Worm (Caenorhabditis elegans) whole organism, L3 larva: ENCODE measurements around the gene set-19.

Source experiments
- ZK546.5 ChIP-seq: sonication (generic microtip); optimal IDR thresholded peaks from 2 replicates; lab custom pipeline; 2017; ENCODE audit warnings: missing biosample characterization, missing genetic modification characterization
- aly-2 ChIP-seq: fragments of 150-350 bp; optimal IDR thresholded peaks from 2 replicates; lab custom pipeline; 2014; ENCODE audit warnings: missing biosample characterization, missing genetic modification characterization
- ama-1 ChIP-seq: fragments of 150-350 bp; optimal IDR thresholded peaks from 2 replicates; lab custom pipeline; 2018
- ceh-28 ChIP-seq: fragments of 150-350 bp; optimal IDR thresholded peaks from 2 replicates; lab custom pipeline; 2014; ENCODE audit warnings: missing biosample characterization, missing genetic modification reagents, missing genetic modification characterization
- ceh-82 ChIP-seq: fragments of 150-350 bp; optimal IDR thresholded peaks from 2 replicates; lab custom pipeline; 2014; ENCODE audit warnings: missing biosample characterization, missing genetic modification characterization
- ceh-9 ChIP-seq: sonication (generic microtip); optimal IDR thresholded peaks from 2 replicates; lab custom pipeline; 2018; ENCODE audit warnings: missing biosample characterization, missing genetic modification characterization
- daf-12 ChIP-seq: fragments of 150-350 bp; optimal IDR thresholded peaks from 2 replicates; lab custom pipeline; 2014; ENCODE audit warnings: missing biosample characterization, missing genetic modification reagents, missing genetic modification characterization
- egl-27 ChIP-seq: sonication (generic microtip); optimal IDR thresholded peaks from 4 replicates; lab custom pipeline; 2017; ENCODE audit warnings: missing biosample characterization, missing genetic modification reagents, missing genetic modification characterization
- egl-5 ChIP-seq: fragments of 150-350 bp; optimal IDR thresholded peaks from 2 replicates; lab custom pipeline; 2017; ENCODE audit warnings: missing biosample characterization, missing genetic modification reagents, missing genetic modification characterization, inconsistent platforms
- elt-1 ChIP-seq: fragments of 150-350 bp; optimal IDR thresholded peaks from 2 replicates; lab custom pipeline; 2014; ENCODE audit warnings: missing biosample characterization, missing genetic modification characterization
- elt-2 ChIP-seq: sonication (generic microtip); optimal IDR thresholded peaks from 2 replicates; lab custom pipeline; 2016; ENCODE audit warnings: missing genetic modification reagents, mild to moderate bottlenecking, missing genetic modification characterization, missing compliant biosample characterization
- eor-1 ChIP-seq, 2 experiments: fragments of 150-350 bp; optimal IDR thresholded peaks; 2 replicates each; lab custom pipeline; 2014 to 2018; ENCODE audit warnings: missing biosample characterization in 2 of 2, missing genetic modification characterization in 2 of 2
- fkh-2 ChIP-seq: fragments of 150-350 bp; optimal IDR thresholded peaks from 2 replicates; lab custom pipeline; 2014; ENCODE audit warnings: missing biosample characterization, missing genetic modification reagents, missing genetic modification characterization
- hmg-11 ChIP-seq: sonication (generic microtip); optimal IDR thresholded peaks from 2 replicates; lab custom pipeline; 2016; ENCODE audit warnings: missing genetic modification characterization, missing compliant biosample characterization
- jun-1 ChIP-seq: fragments of 150-350 bp; optimal IDR thresholded peaks from 2 replicates; lab custom pipeline; 2014; ENCODE audit warnings: missing biosample characterization, missing genetic modification reagents, missing genetic modification characterization
- lsy-12 ChIP-seq: sonication (generic microtip); optimal IDR thresholded peaks from 2 replicates; lab custom pipeline; 2016; ENCODE audit warnings: mild to moderate bottlenecking, missing genetic modification characterization, missing compliant biosample characterization
- mdl-1 ChIP-seq: fragments of 150-350 bp; optimal IDR thresholded peaks from 2 replicates; lab custom pipeline; 2014; ENCODE audit warnings: missing biosample characterization, missing genetic modification characterization
- mml-1 ChIP-seq: fragments of 150-350 bp; sonication (generic microtip); optimal IDR thresholded peaks from 3 replicates; lab custom pipeline; 2014; ENCODE audit warnings: missing biosample characterization, missing genetic modification characterization
- nfya-1 ChIP-seq: sonication (generic microtip); optimal IDR thresholded peaks from 2 replicates; lab custom pipeline; 2017; ENCODE audit warnings: missing genetic modification characterization, mild to moderate bottlenecking, missing compliant biosample characterization, antibody characterized with exemption, moderate library complexity; ENCODE audit not compliant: insufficient read depth
- nhr-11 ChIP-seq: fragments of 150-350 bp; optimal IDR thresholded peaks from 2 replicates; lab custom pipeline; 2014; ENCODE audit warnings: missing biosample characterization, missing genetic modification characterization
- nhr-12 ChIP-seq: fragments of 150-350 bp; optimal IDR thresholded peaks from 2 replicates; lab custom pipeline; 2014; ENCODE audit warnings: missing biosample characterization, missing genetic modification characterization
- nhr-237 ChIP-seq: fragments of 150-350 bp; optimal IDR thresholded peaks from 2 replicates; lab custom pipeline; 2014; ENCODE audit warnings: missing biosample characterization, missing genetic modification characterization
- nhr-25 ChIP-seq: sonication (generic microtip); optimal IDR thresholded peaks from 2 replicates; lab custom pipeline; 2017; ENCODE audit warnings: missing biosample characterization, missing genetic modification characterization
- nhr-28 ChIP-seq: fragments of 150-350 bp; optimal IDR thresholded peaks from 2 replicates; lab custom pipeline; 2014; ENCODE audit warnings: missing biosample characterization, missing genetic modification characterization
- nhr-43 ChIP-seq: sonication (generic microtip); optimal IDR thresholded peaks from 2 replicates; lab custom pipeline; 2016; ENCODE audit warnings: mild to moderate bottlenecking, missing genetic modification characterization, missing compliant biosample characterization; ENCODE audit not compliant: poor library complexity, severe bottlenecking
- nhr-67 ChIP-seq: fragments of 150-350 bp; optimal IDR thresholded peaks from 2 replicates; lab custom pipeline; 2014; ENCODE audit warnings: missing biosample characterization, missing genetic modification characterization
- nhr-77 ChIP-seq: fragments of 150-350 bp; optimal IDR thresholded peaks from 2 replicates; lab custom pipeline; 2014; ENCODE audit warnings: missing biosample characterization, missing genetic modification characterization
- pha-4 ChIP-seq: fragments of 150-350 bp; optimal IDR thresholded peaks from 2 replicates; lab custom pipeline; 2014; ENCODE audit warnings: missing biosample characterization, missing genetic modification reagents, missing genetic modification characterization
- pqm-1 ChIP-seq: fragments of 150-350 bp; optimal IDR thresholded peaks from 2 replicates; lab custom pipeline; 2017; ENCODE audit warnings: missing biosample characterization, missing genetic modification characterization, inconsistent platforms
- sea-2 ChIP-seq: fragments of 150-350 bp; sonication (generic microtip); optimal IDR thresholded peaks from 4 replicates; lab custom pipeline; 2014; ENCODE audit warnings: missing biosample characterization, missing genetic modification reagents, missing genetic modification characterization
- skn-1 ChIP-seq: fragments of 150-350 bp; optimal IDR thresholded peaks from 2 replicates; lab custom pipeline; 2014; ENCODE audit warnings: missing biosample characterization, missing genetic modification characterization
- snpc-4 ChIP-seq: fragments of 150-350 bp; optimal IDR thresholded peaks from 2 replicates; lab custom pipeline; 2014; ENCODE audit warnings: missing biosample characterization, missing genetic modification characterization
- tbx-2 ChIP-seq: sonication (generic microtip); optimal IDR thresholded peaks from 2 replicates; lab custom pipeline; 2016; ENCODE audit warnings: mild to moderate bottlenecking, missing genetic modification characterization, missing compliant biosample characterization
- unc-39 ChIP-seq: sonication (generic microtip); optimal IDR thresholded peaks from 4 replicates; lab custom pipeline; 2017; ENCODE audit warnings: missing biosample characterization, missing genetic modification characterization
- unc-62 ChIP-seq: fragments of 150-350 bp; sonication (generic microtip); optimal IDR thresholded peaks from 4 replicates; lab custom pipeline; 2014; ENCODE audit warnings: missing biosample characterization, missing genetic modification reagents, missing genetic modification characterization
- zag-1 ChIP-seq: fragments of 150-350 bp; optimal IDR thresholded peaks from 2 replicates; lab custom pipeline; 2014; ENCODE audit warnings: missing biosample characterization, missing genetic modification characterization
- ztf-11 ChIP-seq: fragments of 150-350 bp; optimal IDR thresholded peaks from 2 replicates; lab custom pipeline; 2014; ENCODE audit warnings: missing biosample characterization, missing genetic modification characterization

The set-19 gene

ce11 chrX:5710637-5711036 lies 30.6 kb upstream of the set-19 start, which contains the start of gene cat-1:
Gene cat-1 (minus strand): TSS chrX:5710737.
- TF ChIP-seq hmg-11 (tag; lab: Kevin White, UChicago) (no peak), ceh-28 (tag; lab: Kevin White, UChicago) (no peak), ceh-9 (tag; lab: Kevin White, UChicago) (no peak), mdl-1 (no peak), nhr-237 (no peak), jun-1 (no peak), skn-1 (tag; lab: Kevin White, UChicago) (no peak), nhr-43 (tag; lab: Kevin White, UChicago) (no peak), lsy-12 (tag; lab: Kevin White, UChicago) (no peak), egl-27 (tag; lab: Kevin White, UChicago) (no peak), pqm-1 (tag; lab: Kevin White, UChicago) (no peak), nhr-12 (tag; lab: Kevin White, UChicago) (no peak), mml-1 (no peak), tbx-2 (no peak), ama-1 (lab: Kevin White, UChicago) (no peak), snpc-4 (tag; lab: Kevin White, UChicago) (no peak), unc-62 (GFP tag; lab: Kevin White, UChicago) (no peak)

- TF ChIP-seq ceh-9 (tag; lab: Kevin White, UChicago): no peak
- peak; percentile 3 for TF ChIP-seq elt-2
- TF ChIP-seq, all 47 proteins: peak for 1
These were observed 29.2 kb upstream of the set-19 start for ce11 chrX:5709205-5709604.

DNA sequence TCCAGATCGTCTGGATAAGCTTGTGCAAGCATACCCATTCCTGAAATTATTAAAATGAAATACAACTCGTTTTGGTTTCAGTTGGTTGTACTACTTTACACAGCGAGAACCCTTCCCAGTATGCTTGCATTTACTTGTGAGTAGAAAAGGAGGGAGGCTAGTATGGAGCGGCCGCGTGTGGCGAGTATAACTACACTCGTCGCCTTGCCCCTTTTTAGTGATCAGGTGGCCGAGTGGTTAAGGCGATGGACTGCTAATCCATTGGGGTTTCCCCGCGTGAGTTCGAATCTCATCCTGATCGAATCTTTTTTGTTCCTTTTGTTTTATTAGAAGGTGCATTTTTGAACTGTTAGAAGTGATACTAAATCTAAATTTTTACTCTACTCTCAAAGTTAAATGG lies 27.8 kb upstream of the set-19 start:
- TF ChIP-seq tbx-2 (peak; percentile 48), pha-4 (peak; percentile 30), egl-27 (tag; lab: Kevin White, UChicago) (peak; percentile 54), elt-1 (tag; lab: Kevin White, UChicago) (no peak), mdl-1 (no peak), nhr-43 (tag; lab: Kevin White, UChicago) (peak; percentile 71), lsy-12 (tag; lab: Kevin White, UChicago) (peak; percentile 39), hmg-11 (tag; lab: Kevin White, UChicago) (peak; percentile 79), ceh-82 (peak; percentile 41), zag-1 (tag; lab: Kevin White, UChicago) (no peak), jun-1 (no peak), nfya-1 (tag; lab: Kevin White, UChicago) (peak; percentile 29), sea-2 (GFP tag; lab: Kevin White, UChicago) (peak; percentile 37), ZK546.5 (no peak), daf-12 (tag; lab: Kevin White, UChicago) (no peak), nhr-237 (no peak), elt-2 (peak; percentile 10), fkh-2 (no peak), unc-62 (GFP tag; lab: Kevin White, UChicago) (no peak), nhr-12 (tag; lab: Kevin White, UChicago) (no peak)

ce11 chrX:5699555-5699954 lies 19.5 kb upstream of the set-19 start:
- no peak for TF ChIP-seq ceh-9 (tag; lab: Kevin White, UChicago)
- no peak for TF ChIP-seq skn-1 (tag; lab: Kevin White, UChicago)
- TF ChIP-seq ceh-82: no peak
- no peak for TF ChIP-seq nhr-28 (tag; lab: Kevin White, UChicago)
- TF ChIP-seq nhr-77 (tag; lab: Kevin White, UChicago): no peak
- TF ChIP-seq nfya-1 (tag; lab: Kevin White, UChicago): no peak
- no peak for TF ChIP-seq nhr-25 (tag; lab: Kevin White, UChicago)

DNA sequence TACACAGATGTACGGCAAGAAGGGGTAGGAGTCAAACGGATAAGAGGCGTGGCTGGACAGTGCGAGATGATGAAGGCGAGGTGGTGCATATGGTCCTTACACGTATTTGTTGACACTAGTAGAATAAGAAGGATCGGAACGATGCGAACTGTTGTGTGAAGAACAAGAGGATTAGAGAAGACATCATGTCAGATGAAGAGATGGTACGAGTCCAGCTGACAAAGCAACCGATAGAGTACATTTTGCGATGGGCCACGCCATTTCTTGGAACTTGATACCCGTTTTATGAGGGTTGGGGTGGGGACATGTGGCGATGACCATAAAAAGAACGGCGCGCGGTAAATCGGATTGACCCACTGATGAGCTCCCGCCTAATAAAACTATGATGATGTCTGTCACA lies 18.4 kb upstream of the set-19 start:
- TF ChIP-seq unc-39: no peak
- TF ChIP-seq eor-1 (tag; optimal IDR thresholded peaks at IDR 0.05; lab: Kevin White, UChicago): no peak
- no peak for TF ChIP-seq tbx-2
- no peak for TF ChIP-seq lsy-12 (tag; lab: Kevin White, UChicago)
- no peak for TF ChIP-seq jun-1
- TF ChIP-seq nfya-1 (tag; lab: Kevin White, UChicago): no peak
- no peak for TF ChIP-seq nhr-77 (tag; lab: Kevin White, UChicago)
- no peak for TF ChIP-seq nhr-11 (tag; lab: Kevin White, UChicago)
- no peak for TF ChIP-seq nhr-67 (tag; lab: Kevin White, UChicago)
- no peak for TF ChIP-seq nhr-43 (tag; lab: Kevin White, UChicago)
- no peak for TF ChIP-seq ceh-9 (tag; lab: Kevin White, UChicago)
- no peak for TF ChIP-seq mdl-1
- no peak for TF ChIP-seq egl-5
- no peak for TF ChIP-seq ztf-11 (tag; lab: Kevin White, UChicago)
- TF ChIP-seq nhr-25 (tag; lab: Kevin White, UChicago): no peak
- no peak for TF ChIP-seq nhr-28 (tag; lab: Kevin White, UChicago)
- no peak for TF ChIP-seq snpc-4 (tag; lab: Kevin White, UChicago)
- no peak for TF ChIP-seq aly-2 (tag; lab: Kevin White, UChicago)
- no peak for TF ChIP-seq sea-2 (GFP tag; lab: Kevin White, UChicago)
- TF ChIP-seq, all 47 proteins: peak for 0
